Worm (Caenorhabditis elegans) whole organism, L1 larva: ENCODE results near the gene nipi-4.

ENCODE experiments used
- C04F5.9 ChIP-seq: sonication (generic microtip); optimal IDR thresholded peaks from 2 replicates; lab custom pipeline; 2016; ENCODE audit warnings: missing genetic modification characterization, missing compliant biosample characterization
- C34B4.2 ChIP-seq: sonication (generic microtip); optimal IDR thresholded peaks from 2 replicates; lab custom pipeline; 2017; ENCODE audit warnings: mild to moderate bottlenecking, missing genetic modification characterization, missing compliant biosample characterization
- F16B12.6 ChIP-seq: fragments of 150-350 bp; optimal IDR thresholded peaks from 2 replicates; lab custom pipeline; 2014; ENCODE audit warnings: missing biosample characterization, missing genetic modification characterization
- aly-2 ChIP-seq: fragments of 150-350 bp; optimal IDR thresholded peaks from 2 replicates; lab custom pipeline; 2014; ENCODE audit warnings: missing biosample characterization, missing genetic modification characterization
- blmp-1 ChIP-seq: fragments of 150-350 bp; optimal IDR thresholded peaks from 2 replicates; lab custom pipeline; 2014; ENCODE audit warnings: missing biosample characterization, missing genetic modification characterization
- ceh-63 ChIP-seq: fragments of 200-800 bp; sonication (Bioruptor generic); optimal IDR thresholded peaks from 2 replicates; lab custom pipeline; 2018; ENCODE audit warnings: mild to moderate bottlenecking, missing genetic modification characterization, missing compliant biosample characterization
- ceh-88 ChIP-seq: fragments of 200-800 bp; sonication (Bioruptor generic); IDR thresholded peaks from 2 replicates; pipeline ENCODE4 v1.3.6; 2022; ENCODE audit warnings: missing genetic modification characterization, missing compliant biosample characterization
- efl-1 ChIP-seq, 4 experiments: fragments of 150-350 bp; optimal IDR thresholded peaks in 3 of 4; peaks in 1 of 4; 1 replicate in 1 of 4; 2 replicates in 3 of 4; lab custom pipeline; 2014; ENCODE audit warnings: missing biosample characterization in 2 of 4, missing genetic modification characterization in 2 of 4, missing genetic modification reagents in 2 of 4
- egl-13 ChIP-seq: sonication (generic microtip); optimal IDR thresholded peaks from 2 replicates; lab custom pipeline; 2016; ENCODE audit warnings: missing genotype, missing genetic modification reagents, missing genetic modification characterization, missing compliant biosample characterization
- elt-3 ChIP-seq, 6 experiments: fragments of 150-350 bp in 1 of 6; sonication (generic microtip); optimal IDR thresholded peaks; 2 replicates each; lab custom pipeline; 2017 to 2018; ENCODE audit warnings: missing biosample characterization in 6 of 6, missing genetic modification characterization in 6 of 6, inconsistent platforms in 1 of 6
- ets-5 ChIP-seq: fragments of 200-800 bp; sonication (Bioruptor generic); IDR thresholded peaks from 2 replicates; pipeline ENCODE4 v1.3.6; 2022; ENCODE audit warnings: missing genetic modification characterization, missing compliant biosample characterization
- fkh-8 ChIP-seq: sonication (generic microtip); optimal IDR thresholded peaks from 2 replicates; lab custom pipeline; 2016; ENCODE audit warnings: mild to moderate bottlenecking, missing genetic modification characterization, missing compliant biosample characterization
- grh-1 ChIP-seq: fragments of 200-800 bp; sonication (Bioruptor generic); IDR thresholded peaks from 2 replicates; pipeline ENCODE4 v1.3.6; 2022; ENCODE audit warnings: missing genetic modification reagents, missing genetic modification characterization, missing compliant biosample characterization
- hlh-17 ChIP-seq: fragments of 200-800 bp; sonication (Bioruptor generic); optimal IDR thresholded peaks from 2 replicates; lab custom pipeline; 2018; ENCODE audit warnings: missing genetic modification characterization, mild to moderate bottlenecking, missing compliant biosample characterization, moderate library complexity, borderline replicate concordance
- hpl-2 ChIP-seq: fragments of 150-350 bp; optimal IDR thresholded peaks from 2 replicates; lab custom pipeline; 2014; ENCODE audit warnings: missing biosample characterization, missing genetic modification reagents, missing genetic modification characterization
- irx-1 ChIP-seq: sonication (generic microtip); optimal IDR thresholded peaks from 2 replicates; lab custom pipeline; 2016; ENCODE audit warnings: missing genetic modification characterization, missing compliant biosample characterization
- jun-1 ChIP-seq: fragments of 150-350 bp; optimal IDR thresholded peaks from 2 replicates; lab custom pipeline; 2014; ENCODE audit warnings: missing biosample characterization, missing genetic modification reagents, missing genetic modification characterization
- lin-13 ChIP-seq: fragments of 150-350 bp; optimal IDR thresholded peaks from 2 replicates; lab custom pipeline; 2014; ENCODE audit warnings: missing biosample characterization, missing genetic modification reagents, missing genetic modification characterization
- lin-14 ChIP-seq: fragments of 200-800 bp; sonication (Bioruptor generic); optimal IDR thresholded peaks from 2 replicates; lab custom pipeline; 2018; ENCODE audit warnings: mild to moderate bottlenecking, missing genetic modification characterization, moderate library complexity, missing compliant biosample characterization
- lin-35 ChIP-seq, 2 experiments: fragments of 150-350 bp; optimal IDR thresholded peaks; 2 replicates each; lab custom pipeline; 2014; ENCODE audit warnings: missing biosample characterization in 2 of 2, missing genetic modification characterization in 2 of 2, missing genetic modification reagents in 2 of 2
- lin-39 ChIP-seq: fragments of 150-350 bp; optimal IDR thresholded peaks from 2 replicates; lab custom pipeline; 2014; ENCODE audit warnings: missing biosample characterization, missing genetic modification reagents, missing genetic modification characterization
- lir-3 ChIP-seq: sonication (generic microtip); optimal IDR thresholded peaks from 2 replicates; lab custom pipeline; 2016; ENCODE audit warnings: mild to moderate bottlenecking, missing genetic modification characterization, moderate library complexity, missing compliant biosample characterization; ENCODE audit not compliant: poor library complexity
- lsy-2 ChIP-seq, 2 experiments: fragments of 150-350 bp; optimal IDR thresholded peaks; 2 replicates each; lab custom pipeline; 2014; ENCODE audit warnings: missing biosample characterization in 2 of 2, missing genetic modification characterization in 2 of 2
- mdl-1 ChIP-seq, 2 experiments: fragments of 150-350 bp; optimal IDR thresholded peaks; 2 replicates each; lab custom pipeline; 2014 to 2017; ENCODE audit warnings: missing biosample characterization in 2 of 2, missing genetic modification characterization in 2 of 2, inconsistent platforms in 1 of 2
- mef-2 ChIP-seq: fragments of 150-350 bp; optimal IDR thresholded peaks from 2 replicates; lab custom pipeline; 2014; ENCODE audit warnings: missing biosample characterization, missing genetic modification characterization
- mep-1 ChIP-seq: fragments of 150-350 bp; optimal IDR thresholded peaks from 2 replicates; lab custom pipeline; 2014; ENCODE audit warnings: missing biosample characterization, missing genetic modification characterization
- nhr-12 ChIP-seq: sonication (generic microtip); optimal IDR thresholded peaks from 2 replicates; lab custom pipeline; 2017; ENCODE audit warnings: missing biosample characterization, missing genetic modification characterization
- nhr-19 ChIP-seq: fragments of 200-800 bp; sonication (Bioruptor generic); conservative IDR thresholded peaks from 2 replicates; pipeline ENCODE4 v1.3.6; 2022; ENCODE audit warnings: missing genetic modification characterization, missing compliant biosample characterization
- nhr-20 ChIP-seq: sonication (generic microtip); optimal IDR thresholded peaks from 2 replicates; lab custom pipeline; 2016; ENCODE audit warnings: mild to moderate bottlenecking, missing genetic modification characterization, missing compliant biosample characterization
- nhr-28 ChIP-seq: fragments of 150-350 bp; optimal IDR thresholded peaks from 2 replicates; lab custom pipeline; 2014; ENCODE audit warnings: missing biosample characterization, missing genetic modification characterization
- nhr-71 ChIP-seq: sonication (generic microtip); optimal IDR thresholded peaks from 2 replicates; lab custom pipeline; 2016; ENCODE audit warnings: mild to moderate bottlenecking, missing genetic modification characterization, moderate library complexity, missing compliant biosample characterization
- nhr-76 ChIP-seq: sonication (generic microtip); optimal IDR thresholded peaks from 2 replicates; lab custom pipeline; 2017; ENCODE audit warnings: missing biosample characterization, missing genetic modification characterization
- nhr-85 ChIP-seq: sonication (generic microtip); peaks from one replicate; lab custom pipeline; 2016; ENCODE audit warnings: missing genetic modification characterization, inconsistent platforms, missing compliant biosample characterization
- nhr-90 ChIP-seq: sonication (generic microtip); optimal IDR thresholded peaks from 2 replicates; lab custom pipeline; 2016; ENCODE audit warnings: mild to moderate bottlenecking, missing genetic modification characterization, missing compliant biosample characterization; ENCODE audit not compliant: poor library complexity
- pag-3 ChIP-seq: sonication (generic microtip); optimal IDR thresholded peaks from 2 replicates; lab custom pipeline; 2017; ENCODE audit warnings: missing genetic modification characterization, mild to moderate bottlenecking, missing compliant biosample characterization, antibody characterized with exemption, borderline replicate concordance; ENCODE audit not compliant: insufficient read depth
- pax-3 ChIP-seq: fragments of 200-800 bp; sonication (Bioruptor generic); optimal IDR thresholded peaks from 2 replicates; lab custom pipeline; 2018; ENCODE audit warnings: mild to moderate bottlenecking, missing genetic modification characterization, moderate library complexity, missing compliant biosample characterization
- rnt-1 ChIP-seq: sonication (generic microtip); optimal IDR thresholded peaks from 2 replicates; lab custom pipeline; 2016; ENCODE audit warnings: mild to moderate bottlenecking, missing genetic modification characterization, moderate library complexity, missing compliant biosample characterization
- snpc-4 ChIP-seq: fragments of 150-350 bp; optimal IDR thresholded peaks from 2 replicates; lab custom pipeline; 2014; ENCODE audit warnings: missing biosample characterization, missing genetic modification characterization
- snu-23 ChIP-seq: sonication (generic microtip); optimal IDR thresholded peaks from 2 replicates; lab custom pipeline; 2016; ENCODE audit warnings: missing genetic modification characterization, missing compliant biosample characterization
- tlp-1 ChIP-seq: fragments of 150-350 bp; optimal IDR thresholded peaks from 2 replicates; lab custom pipeline; 2014; ENCODE audit warnings: missing biosample characterization, missing genetic modification characterization
- unc-130 ChIP-seq: fragments of 150-350 bp; optimal IDR thresholded peaks from 2 replicates; lab custom pipeline; 2017; ENCODE audit warnings: missing biosample characterization, missing genetic modification characterization, inconsistent platforms
- unc-86 ChIP-seq: sonication (generic microtip); optimal IDR thresholded peaks from 2 replicates; lab custom pipeline; 2016; ENCODE audit warnings: missing genetic modification characterization, missing compliant biosample characterization
- unc-98 ChIP-seq: fragments of 200-800 bp; sonication (Bioruptor generic); IDR thresholded peaks from 2 replicates; pipeline ENCODE4 v1.3.6; 2022; ENCODE audit warnings: missing genetic modification characterization, missing compliant biosample characterization
- vab-15 ChIP-seq: sonication (generic microtip); optimal IDR thresholded peaks from 2 replicates; lab custom pipeline; 2017; ENCODE audit warnings: missing genotype, mild to moderate bottlenecking, missing genetic modification characterization, missing compliant biosample characterization
- ztf-4 ChIP-seq: fragments of 150-350 bp; optimal IDR thresholded peaks from 2 replicates; lab custom pipeline; 2014; ENCODE audit warnings: missing biosample characterization, missing genetic modification characterization

nipi-4 gene

DNA sequence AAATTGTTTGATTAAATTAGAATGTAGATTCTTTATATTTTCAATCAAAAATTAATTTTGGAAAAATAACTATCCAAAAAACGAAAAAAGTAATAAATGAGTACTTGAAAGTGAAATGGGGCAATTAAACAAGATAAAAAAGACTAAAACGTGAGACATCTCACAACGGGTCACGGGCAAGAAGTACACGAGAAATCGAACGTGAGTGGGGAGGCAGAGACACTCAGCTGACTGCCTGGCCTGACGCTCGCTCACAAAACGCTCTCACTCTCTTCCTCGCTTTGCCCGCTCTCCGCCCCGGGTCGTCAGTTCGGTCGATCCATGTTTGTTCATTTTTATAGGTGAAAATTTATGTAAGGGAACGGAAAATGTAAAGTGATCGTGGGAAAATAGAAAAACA is 22.4 kb downstream of the nipi-4 start:
- TF ChIP-seq mep-1, result peak; percentile 48
- peak; percentile 13 for TF ChIP-seq unc-130
- TF ChIP-seq blmp-1 (tag; lab: Kevin White, UChicago), result peak; percentile 77
- TF ChIP-seq lin-14, result peak; percentile 51
- TF ChIP-seq lin-35 (GFP tag; optimal IDR thresholded peaks at IDR 0.05; lab: Kevin White, UChicago), result peak in 1 of 2 experiments; percentile 54
- peak in 1 of 2 experiments; percentile 69 for TF ChIP-seq mdl-1 (tag; optimal IDR thresholded peaks at IDR 0.05; lab: Kevin White, UChicago)
- peak; percentile 12 for TF ChIP-seq nhr-85 (tag; lab: Kevin White, UChicago)
- TF ChIP-seq grh-1 (GFP tag; lab: Robert Waterston, UW), result no peak
- TF ChIP-seq lsy-2 (tag; optimal IDR thresholded peaks at IDR 0.05; lab: Kevin White, UChicago), result no peak
- TF ChIP-seq hpl-2 (GFP tag; lab: Kevin White, UChicago), result no peak
- no peak for TF ChIP-seq pax-3 (tag; lab: Kevin White, UChicago)
- TF ChIP-seq fkh-8, result no peak
- no peak for TF ChIP-seq hlh-17 (GFP tag; lab: Kevin White, UChicago)
- TF ChIP-seq nhr-71, result peak; percentile 9
- peak; percentile 42 for TF ChIP-seq nhr-20 (tag; lab: Kevin White, UChicago)
- TF ChIP-seq snu-23 (GFP tag; lab: Kevin White, UChicago), result peak; percentile 32
- TF ChIP-seq, all 84 proteins: peak for 10

DNA sequence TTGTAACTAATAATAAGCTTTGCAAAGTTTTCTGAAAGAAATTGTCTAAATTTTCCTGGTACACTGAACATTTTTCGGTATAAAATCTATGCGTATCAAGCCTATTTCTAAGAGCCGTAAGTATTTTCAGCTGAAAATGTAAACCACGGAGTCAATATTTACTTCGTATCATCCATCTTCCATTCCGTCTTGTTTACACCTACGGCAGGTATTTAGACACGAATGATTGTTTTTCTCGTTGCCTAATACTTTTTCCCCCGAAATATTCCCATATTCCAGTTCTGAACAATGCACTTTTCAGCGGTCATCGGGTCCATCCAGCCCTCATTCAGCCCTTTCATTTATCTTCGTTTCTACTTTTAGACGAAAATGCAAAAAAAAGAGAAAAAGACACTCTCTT is 22.9 kb downstream of the nipi-4 start:
- TF ChIP-seq efl-1 (optimal IDR thresholded peaks at IDR 0.05; lab: Kevin White, UChicago) (no peak), efl-1 (GFP tag; optimal IDR thresholded peaks at IDR 0.05 in 1 of 2; lab: Kevin White, UChicago) (peak in 1 of 2 experiments; percentile 78), nhr-90 (tag; lab: Kevin White, UChicago) (no peak)

DNA sequence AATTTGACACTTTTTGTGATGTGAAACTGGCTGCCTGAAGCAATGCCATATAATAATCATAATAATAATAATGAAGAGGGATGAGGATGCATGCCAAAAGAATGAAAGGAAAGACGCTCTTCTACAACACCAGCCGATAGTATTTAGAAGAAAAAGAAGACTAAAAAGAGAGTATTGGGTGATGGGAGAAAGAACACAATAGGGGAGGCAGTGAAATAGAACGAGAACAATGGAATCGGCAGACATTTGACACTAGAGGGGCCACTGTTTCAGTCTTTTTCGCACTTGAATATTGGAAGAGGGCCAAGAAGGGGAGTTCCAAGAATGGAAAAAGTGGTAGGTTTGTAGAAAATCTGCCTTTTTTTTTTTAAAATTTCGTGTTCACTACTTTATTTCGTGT is 23.4 kb downstream of the nipi-4 start, which contains the start of gene memo-1:
TSS of gene memo-1 (minus strand) at position 2 of the 400 bp plus-strand sequence.
- TF ChIP-seq nhr-85 (tag; lab: Kevin White, UChicago), result no peak
- TF ChIP-seq hpl-2 (GFP tag; lab: Kevin White, UChicago), result no peak
- TF ChIP-seq F16B12.6 (tag; lab: Kevin White, UChicago), result no peak
- TF ChIP-seq unc-98, result no peak
- no peak for TF ChIP-seq nhr-12 (tag; lab: Kevin White, UChicago)
- no peak for TF ChIP-seq mef-2
- TF ChIP-seq C04F5.9, result no peak
- peak; percentile 26 for TF ChIP-seq lin-14
- TF ChIP-seq aly-2, result no peak
- TF ChIP-seq vab-15 (tag; lab: Kevin White, UChicago), result no peak
- no peak for TF ChIP-seq tlp-1 (tag; lab: Kevin White, UChicago)
- TF ChIP-seq unc-86, result peak; percentile 8

DNA sequence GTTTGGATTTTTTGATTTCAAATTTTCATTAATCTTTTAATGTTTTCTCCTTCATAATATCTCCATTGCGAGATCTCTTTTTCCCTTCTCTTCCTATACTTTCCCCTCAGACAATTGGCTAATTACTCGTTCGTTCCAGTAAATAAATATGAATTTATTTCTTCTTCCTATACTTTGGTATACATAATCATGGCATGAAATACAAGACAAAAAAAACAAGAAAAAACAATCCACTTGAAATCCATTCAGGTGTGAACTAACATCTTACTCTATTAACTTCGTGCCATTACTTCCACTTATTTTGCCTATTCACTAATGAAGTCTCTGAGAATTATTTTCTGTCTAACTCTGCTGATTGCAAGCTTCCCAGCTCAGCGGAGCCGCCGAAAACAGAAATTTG is 28.4 kb downstream of the nipi-4 start, which contains the start of gene grd-8:
TSS of gene grd-8 (plus strand) at position 301 of the 400 bp plus-strand sequence.
- no peak for TF ChIP-seq F16B12.6 (tag; lab: Kevin White, UChicago)
- TF ChIP-seq C34B4.2 (tag; lab: Kevin White, UChicago), result no peak
- TF ChIP-seq C04F5.9, result no peak
- TF ChIP-seq nhr-71, result no peak
- TF ChIP-seq elt-3 (tag; optimal IDR thresholded peaks at IDR 0.05; lab: Kevin White, UChicago), result no peak
- TF ChIP-seq pag-3, result no peak
- TF ChIP-seq, all 84 proteins: peak for 0

DNA sequence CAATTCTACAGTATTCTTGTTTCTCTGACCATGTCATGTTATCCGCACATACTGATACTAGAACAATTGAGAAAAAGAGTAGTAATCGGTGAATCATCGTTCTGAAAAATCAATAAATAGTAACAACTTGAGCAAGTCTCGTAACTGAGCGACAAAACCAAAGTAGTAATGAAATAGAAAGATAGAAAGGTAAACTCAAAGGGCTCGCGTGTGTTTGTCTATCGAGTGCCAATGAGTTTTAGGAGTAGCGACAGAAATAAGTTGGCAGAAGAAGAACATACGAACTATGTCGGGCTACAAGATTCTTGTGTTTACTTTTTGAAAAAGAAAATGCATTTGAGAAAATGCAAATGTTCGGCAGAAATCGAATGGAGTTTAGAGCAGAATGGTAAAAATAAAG is 31.1 kb downstream of the nipi-4 start, which contains the start of gene C37C3.12:
TSS of gene C37C3.12 (minus strand) at position 101 of the 400 bp plus-strand sequence.
- TF ChIP-seq egl-13 (no peak), lin-39 (tag; lab: Kevin White, UChicago) (no peak), pag-3 (no peak), nhr-85 (tag; lab: Kevin White, UChicago) (no peak), nhr-19 (GFP tag; lab: Robert Waterston, UW) (no peak), irx-1 (no peak), ceh-88 (no peak), unc-130 (no peak), snpc-4 (tag; lab: Kevin White, UChicago) (no peak), lir-3 (tag; lab: Kevin White, UChicago) (no peak), nhr-76 (tag; lab: Kevin White, UChicago) (no peak), nhr-90 (tag; lab: Kevin White, UChicago) (no peak), ztf-4 (no peak), lin-13 (GFP tag; lab: Kevin White, UChicago) (no peak), rnt-1 (tag; lab: Kevin White, UChicago) (no peak), nhr-28 (tag; lab: Kevin White, UChicago) (no peak), jun-1 (no peak), ets-5 (GFP tag; lab: Robert Waterston, UW) (no peak), ceh-63 (GFP tag; lab: Kevin White, UChicago) (no peak)
